Worm (Caenorhabditis elegans): ENCODE measurements around the gene twk-40.

twk-40 gene

DNA sequence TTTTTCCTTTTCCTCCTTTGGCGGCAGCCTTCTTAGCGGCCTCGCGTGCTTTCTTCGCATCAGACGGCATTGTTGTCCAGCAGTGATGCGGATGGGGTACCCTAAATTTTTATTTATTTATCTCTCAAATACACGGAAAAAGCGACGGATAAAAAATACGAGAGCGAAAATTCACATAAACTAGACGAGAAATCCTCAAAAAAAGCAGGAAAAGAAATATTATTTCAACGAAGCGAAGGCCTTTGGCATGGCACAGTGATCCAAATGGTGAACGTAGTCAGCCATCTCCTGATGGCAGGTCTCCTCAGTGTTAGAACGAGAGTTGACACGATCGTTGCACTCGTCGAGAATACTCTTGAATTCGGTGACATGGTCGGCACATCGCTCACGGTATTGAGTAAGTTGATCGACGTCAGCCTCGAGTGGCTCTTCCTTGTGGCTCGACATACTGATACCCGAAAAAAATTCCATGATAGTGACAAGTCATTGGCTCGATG lies 30.1 kb downstream of the twk-40 start, which contains the start of the genes abcf-2 and T27E9.2:
abcf-2 (minus strand) TSS at position 101 of the 497 bp plus-strand sequence.
T27E9.2 (minus strand) TSS at position 447 of the 497 bp plus-strand sequence.
- no peak for TF ChIP-seq flt-1 (GFP tag; IDR thresholded peaks at IDR 0.05)

DNA sequence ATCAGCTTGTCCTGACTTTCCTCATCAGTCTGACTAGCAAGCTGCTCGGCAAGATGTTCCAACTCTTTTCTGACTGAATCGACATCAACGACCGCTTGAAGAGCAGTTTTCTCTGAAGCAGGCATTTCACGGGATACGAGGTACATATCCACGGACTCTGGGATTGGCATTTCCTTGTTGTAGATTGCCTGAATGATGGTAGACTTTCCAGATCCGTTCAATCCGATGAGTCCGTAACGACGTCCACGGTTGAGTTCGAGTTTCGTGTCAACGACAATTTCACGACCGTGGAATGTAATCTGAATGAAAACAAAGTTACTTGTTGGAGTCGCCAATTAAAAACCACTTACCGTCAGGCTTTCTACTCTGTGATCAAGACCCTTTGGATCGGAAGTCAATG lies 30.7 kb downstream of the twk-40 start:
- TF ChIP-seq klf-2 (GFP tag; conservative IDR thresholded peaks at IDR 0.05) = no peak
- TF ChIP-seq ztf-29 (GFP tag; IDR thresholded peaks at IDR 0.05) = no peak
- TF ChIP-seq cog-1 (tag; optimal IDR thresholded peaks at IDR 0.05) = no peak
- TF ChIP-seq tab-1 (GFP tag; IDR thresholded peaks at IDR 0.05) = no peak
- TF ChIP-seq flt-1 (GFP tag; IDR thresholded peaks at IDR 0.05) = no peak
- no peak for TF ChIP-seq ztf-23 (GFP tag; IDR thresholded peaks at IDR 0.05)
- TF ChIP-seq ref-1 (GFP tag; conservative IDR thresholded peaks at IDR 0.05) = no peak
- TF ChIP-seq T22C8.4 (GFP tag; IDR thresholded peaks at IDR 0.05) = no peak
- TF ChIP-seq med-1 (GFP tag; optimal IDR thresholded peaks at IDR 0.05; ENCODE audit: insufficient read depth) = no peak

DNA sequence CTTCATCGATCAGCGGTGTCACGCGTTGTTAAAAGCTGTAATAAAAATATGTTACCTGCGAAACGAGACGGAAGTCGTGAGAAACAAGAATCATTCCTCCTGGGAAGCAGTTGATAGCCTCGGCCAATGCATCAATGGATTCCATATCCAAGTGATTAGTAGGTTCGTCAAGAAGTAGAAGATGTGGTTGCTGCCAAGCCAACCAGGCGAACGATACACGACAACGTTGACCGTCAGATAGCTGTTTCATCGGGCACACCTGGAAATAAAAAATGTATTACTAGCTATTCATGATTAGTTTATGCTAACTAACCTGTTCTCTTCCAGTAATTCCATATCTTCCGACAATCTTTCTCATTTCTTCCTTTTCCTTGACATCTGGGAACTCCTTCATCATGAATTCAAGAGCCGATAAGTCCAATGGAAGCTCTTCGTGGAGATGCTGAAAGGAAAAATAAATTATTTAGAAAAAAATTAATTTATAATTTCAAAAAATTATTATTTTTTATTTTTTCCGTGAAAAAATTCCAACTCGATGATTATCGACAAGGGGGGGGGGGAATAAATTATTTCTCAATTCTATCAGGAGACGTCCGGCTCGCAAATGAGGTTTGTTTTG lies 33.2 kb downstream of the twk-40 start, which contains the start of gene tag-164:
tag-164 (plus strand) TSS at position 569 of the 619 bp plus-strand sequence.
- no peak for TF ChIP-seq cog-1 (tag; optimal IDR thresholded peaks at IDR 0.05)

DNA sequence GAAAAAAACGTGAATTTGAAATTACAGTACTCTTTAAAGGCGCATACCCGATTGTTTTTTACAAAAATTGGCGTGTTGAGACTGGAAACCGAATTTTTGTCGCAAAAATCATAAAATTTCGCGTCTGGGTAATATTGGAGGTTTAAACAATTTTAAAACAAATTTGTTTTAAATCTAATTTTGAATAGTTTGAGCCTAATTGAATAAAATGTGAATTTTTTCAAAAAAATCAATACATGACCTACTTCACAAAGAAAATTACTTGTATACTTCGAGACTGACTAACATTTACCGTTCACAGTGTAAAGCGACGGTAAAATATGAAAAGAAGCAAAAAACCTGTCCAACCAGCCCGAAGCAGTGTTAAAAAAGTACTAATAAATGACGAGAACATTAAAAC lies 35.0 kb downstream of the twk-40 start:
- TF ChIP-seq tab-1 (GFP tag; IDR thresholded peaks at IDR 0.05) (no peak), klf-2 (GFP tag; conservative IDR thresholded peaks at IDR 0.05) (no peak), cog-1 (tag; optimal IDR thresholded peaks at IDR 0.05) (no peak)

DNA sequence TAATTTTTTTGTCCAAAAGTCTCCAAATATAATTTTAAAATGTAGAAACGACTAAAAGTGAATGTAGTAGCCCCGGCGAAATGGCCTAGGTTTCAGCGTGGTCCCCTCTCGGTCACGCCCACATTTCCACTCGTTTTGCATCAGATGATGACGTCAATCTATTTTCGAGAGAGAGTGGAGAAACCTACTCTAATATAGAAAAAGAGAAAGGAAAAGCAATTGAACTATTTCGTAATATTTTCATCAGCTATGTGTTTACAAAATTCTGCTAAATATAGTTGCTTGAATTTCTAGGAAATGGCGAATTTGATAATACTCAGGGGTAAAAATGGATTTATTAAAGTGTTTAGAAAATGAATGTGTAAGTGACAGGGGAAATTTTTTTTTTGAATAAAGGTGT lies 36.5 kb downstream of the twk-40 start:
- no peak for TF ChIP-seq ztf-29 (GFP tag; IDR thresholded peaks at IDR 0.05)
- no peak for TF ChIP-seq flt-1 (GFP tag; IDR thresholded peaks at IDR 0.05)
- no peak for TF ChIP-seq ztf-23 (GFP tag; IDR thresholded peaks at IDR 0.05)
- TF ChIP-seq tab-1 (GFP tag; IDR thresholded peaks at IDR 0.05) = no peak
- no peak for TF ChIP-seq ref-1 (GFP tag; conservative IDR thresholded peaks at IDR 0.05)
- TF ChIP-seq T22C8.4 (GFP tag; IDR thresholded peaks at IDR 0.05) = no peak
- TF ChIP-seq med-1 (GFP tag; optimal IDR thresholded peaks at IDR 0.05; ENCODE audit: insufficient read depth) = no peak
- TF ChIP-seq cog-1 (tag; optimal IDR thresholded peaks at IDR 0.05) = no peak
- no peak for TF ChIP-seq klf-2 (GFP tag; conservative IDR thresholded peaks at IDR 0.05)

DNA sequence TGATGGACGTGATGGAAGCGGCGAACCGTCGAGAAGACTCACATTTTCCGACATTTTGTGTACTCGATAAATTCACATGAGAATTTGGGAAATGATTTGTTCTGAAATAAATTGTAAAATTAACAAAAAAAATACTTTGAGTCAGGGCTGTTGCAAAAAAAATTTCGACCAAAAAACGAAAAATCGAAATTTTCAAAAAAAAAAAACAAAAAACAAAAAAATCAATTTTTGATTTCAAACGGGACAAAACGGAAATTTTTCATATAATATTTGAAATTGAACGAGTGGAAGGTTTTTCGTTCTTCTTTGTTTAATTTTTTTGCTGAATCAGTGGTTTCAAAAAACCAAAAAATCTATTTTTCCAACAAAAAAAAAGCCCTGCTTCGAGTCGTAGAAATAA lies 37.1 kb downstream of the twk-40 start, which contains the start of gene cua-1:
cua-1 (minus strand) TSS at position 101 of the 400 bp plus-strand sequence.
- no peak for TF ChIP-seq T22C8.4 (GFP tag; IDR thresholded peaks at IDR 0.05)
- no peak for TF ChIP-seq med-1 (GFP tag; optimal IDR thresholded peaks at IDR 0.05; ENCODE audit: insufficient read depth)
- no peak for TF ChIP-seq ztf-23 (GFP tag; IDR thresholded peaks at IDR 0.05)
- TF ChIP-seq tab-1 (GFP tag; IDR thresholded peaks at IDR 0.05) = no peak
- no peak for TF ChIP-seq klf-2 (GFP tag; conservative IDR thresholded peaks at IDR 0.05)
- TF ChIP-seq cog-1 (tag; optimal IDR thresholded peaks at IDR 0.05) = no peak
- TF ChIP-seq ztf-29 (GFP tag; IDR thresholded peaks at IDR 0.05) = no peak
- no peak for TF ChIP-seq ref-1 (GFP tag; conservative IDR thresholded peaks at IDR 0.05)
- TF ChIP-seq flt-1 (GFP tag; IDR thresholded peaks at IDR 0.05) = no peak

DNA sequence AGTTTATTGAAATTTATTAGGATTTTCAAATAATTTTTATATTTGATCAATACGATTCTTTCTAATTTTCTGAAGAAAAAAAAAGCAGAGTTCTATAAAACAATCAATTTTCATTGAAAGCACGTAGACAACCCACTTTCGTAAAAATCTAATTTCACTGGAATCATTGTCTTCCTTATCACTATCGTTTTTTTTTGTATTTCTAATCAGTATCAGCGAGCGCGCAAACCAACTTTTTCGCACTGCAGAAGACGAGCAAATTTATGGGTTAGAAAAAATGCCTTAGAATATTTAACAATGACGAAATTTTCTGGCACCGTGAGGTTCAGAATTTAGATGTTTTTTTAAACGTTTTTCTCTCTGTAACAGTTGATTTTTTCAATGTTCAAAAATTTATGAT lies 39.5 kb downstream of the twk-40 start:
- TF ChIP-seq med-1 (GFP tag; optimal IDR thresholded peaks at IDR 0.05; ENCODE audit: insufficient read depth) = no peak
- no peak for TF ChIP-seq T22C8.4 (GFP tag; IDR thresholded peaks at IDR 0.05)
- no peak for TF ChIP-seq ztf-29 (GFP tag; IDR thresholded peaks at IDR 0.05)
- TF ChIP-seq flt-1 (GFP tag; IDR thresholded peaks at IDR 0.05) = no peak
- no peak for TF ChIP-seq tab-1 (GFP tag; IDR thresholded peaks at IDR 0.05)
- TF ChIP-seq klf-2 (GFP tag; conservative IDR thresholded peaks at IDR 0.05) = no peak
- TF ChIP-seq cog-1 (tag; optimal IDR thresholded peaks at IDR 0.05) = no peak
- TF ChIP-seq ztf-23 (GFP tag; IDR thresholded peaks at IDR 0.05) = no peak
- TF ChIP-seq ref-1 (GFP tag; conservative IDR thresholded peaks at IDR 0.05) = no peak

DNA sequence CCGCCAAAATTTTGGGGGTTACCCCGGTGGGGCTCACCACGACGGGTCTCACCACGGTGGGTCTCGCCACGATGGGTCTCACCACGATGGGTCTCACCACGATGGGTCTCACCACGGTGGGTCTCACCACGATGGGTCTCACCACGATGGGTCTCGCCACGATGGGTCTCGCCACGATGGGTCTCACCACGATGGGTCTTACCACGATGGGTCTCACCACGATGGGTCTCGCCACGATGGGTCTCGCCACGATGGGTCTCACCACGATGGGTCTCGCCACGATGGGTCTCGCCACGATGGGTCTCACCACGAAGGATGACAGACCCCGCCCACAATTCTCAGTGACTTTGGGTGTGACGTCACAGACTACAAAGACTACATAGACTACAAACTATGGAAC lies 44.0 kb downstream of the twk-40 start:
- TF ChIP-seq tab-1 (GFP tag; IDR thresholded peaks at IDR 0.05) = 0 out of 2 replicates have a peak, but pooled peaks have one; percentile 21

DNA sequence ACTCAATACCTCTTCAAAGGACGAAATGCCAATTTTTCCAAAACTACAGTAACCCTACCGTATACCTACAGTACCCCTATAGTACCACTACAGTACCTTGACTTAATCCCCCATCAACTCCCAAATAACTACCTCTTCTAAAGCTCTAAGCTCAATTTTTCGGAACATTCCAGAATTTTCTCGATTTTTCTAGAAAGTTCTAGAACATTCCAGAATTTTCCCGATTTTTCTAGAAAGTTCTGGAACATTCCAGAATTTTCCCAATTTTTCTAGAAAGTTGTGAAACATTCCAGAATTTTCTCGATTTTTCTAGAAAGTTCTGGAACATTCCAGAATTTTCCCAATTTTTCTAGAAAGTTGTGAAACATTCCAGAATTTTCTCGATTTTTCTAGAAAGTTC lies 45.4 kb downstream of the twk-40 start:
- peak; percentile 65; the same call in 1 of the 2 replicates for TF ChIP-seq flt-1 (GFP tag; IDR thresholded peaks at IDR 0.05)

DNA sequence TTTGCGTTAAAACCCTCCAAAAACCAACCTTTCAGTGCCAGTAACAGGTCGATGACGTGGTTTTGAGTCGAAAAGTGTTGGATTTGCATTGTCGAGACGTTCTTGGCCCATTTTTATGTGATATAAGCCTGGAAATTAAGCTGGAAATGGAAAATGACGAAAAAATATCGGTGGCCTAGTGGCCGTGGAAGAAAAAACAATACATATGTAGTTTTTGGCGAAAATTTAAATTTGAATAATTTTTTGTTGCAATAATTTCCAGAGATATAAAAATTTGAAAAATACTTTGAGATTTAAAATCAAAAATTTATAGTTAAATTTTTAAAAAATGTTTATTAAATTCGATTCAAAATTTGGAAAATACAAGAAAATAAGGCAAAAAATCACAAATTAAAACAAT lies 52.9 kb downstream of the twk-40 start, which contains the start of gene ciao-2B:
ciao-2B (minus strand) TSS at position 130 of the 400 bp plus-strand sequence.
- TF ChIP-seq ztf-29 (GFP tag; IDR thresholded peaks at IDR 0.05) (no peak), tab-1 (GFP tag; IDR thresholded peaks at IDR 0.05) (no peak), med-1 (GFP tag; optimal IDR thresholded peaks at IDR 0.05; ENCODE audit: insufficient read depth) (no peak), ztf-23 (GFP tag; IDR thresholded peaks at IDR 0.05) (no peak), klf-2 (GFP tag; conservative IDR thresholded peaks at IDR 0.05) (no peak), cog-1 (tag; optimal IDR thresholded peaks at IDR 0.05) (no peak), T22C8.4 (GFP tag; IDR thresholded peaks at IDR 0.05) (no peak), flt-1 (GFP tag; IDR thresholded peaks at IDR 0.05) (no peak), ref-1 (GFP tag; conservative IDR thresholded peaks at IDR 0.05) (no peak)

DNA sequence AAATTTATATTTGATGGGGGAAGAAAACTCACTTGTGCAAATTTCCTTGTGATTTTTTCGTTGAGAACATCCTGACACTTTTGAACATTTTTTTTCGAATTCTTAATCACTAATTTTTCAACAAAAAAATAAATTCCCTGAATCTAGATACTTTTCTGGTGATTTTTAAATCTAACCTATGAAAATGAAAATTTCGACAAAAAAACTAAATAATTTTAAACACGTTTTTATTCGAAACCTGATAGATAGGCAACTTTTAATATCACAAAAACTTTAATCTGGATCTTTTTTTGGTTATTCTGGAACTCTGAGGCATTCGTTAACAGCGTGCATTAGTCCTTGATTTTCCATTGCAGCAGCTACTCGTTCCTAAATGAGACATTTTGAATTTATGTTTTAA lies 55.4 kb downstream of the twk-40 start, which contains the start of gene F45G2.9:
F45G2.9 (minus strand) TSS at position 101 of the 400 bp plus-strand sequence.
- TF ChIP-seq tab-1 (GFP tag; IDR thresholded peaks at IDR 0.05) (no peak), med-1 (GFP tag; optimal IDR thresholded peaks at IDR 0.05; ENCODE audit: insufficient read depth) (no peak), ztf-29 (GFP tag; IDR thresholded peaks at IDR 0.05) (no peak), ztf-23 (GFP tag; IDR thresholded peaks at IDR 0.05) (no peak), flt-1 (GFP tag; IDR thresholded peaks at IDR 0.05) (no peak), cog-1 (tag; optimal IDR thresholded peaks at IDR 0.05) (no peak), ref-1 (GFP tag; conservative IDR thresholded peaks at IDR 0.05) (no peak), klf-2 (GFP tag; conservative IDR thresholded peaks at IDR 0.05) (no peak), T22C8.4 (GFP tag; IDR thresholded peaks at IDR 0.05) (no peak)

Data from whole organism, midembryonic.